Worm (Caenorhabditis elegans): ENCODE data around the gene F44E2.10.

F44E2.10 gene

ce11 chrIII:8801864-8802818, 28.8 kb downstream of the F44E2.10 start (continued):
- TF ChIP-seq mdt-29 (GFP tag; IDR thresholded peaks at IDR 0.05): no peak
- no peak for TF ChIP-seq F44E2.7 (GFP tag; IDR thresholded peaks at IDR 0.05)
- peak; percentile 43 to 100 for TF ChIP-seq unc-62 (GFP tag; optimal IDR thresholded peaks at IDR 0.05 in 1 of 2)
- peak; percentile 60 for TF ChIP-seq unc-62 (tag; optimal IDR thresholded peaks at IDR 0.05)
- peak; percentile 7 for TF ChIP-seq snpc-4 (tag; optimal IDR thresholded peaks at IDR 0.05)
- peak; percentile 47; the same call in 1 of the 2 replicates for TF ChIP-seq nhr-41 (GFP tag; IDR thresholded peaks at IDR 0.05)
- peak; percentile 80 for TF ChIP-seq mes-2 (tag; optimal IDR thresholded peaks at IDR 0.05; ENCODE audit: poor library complexity, severe bottlenecking)
- no peak for TF ChIP-seq F26F4.8 (GFP tag; conservative IDR thresholded peaks at IDR 0.05)
- TF ChIP-seq lir-3 (tag; optimal IDR thresholded peaks at IDR 0.05): peak; percentile 8
- TF ChIP-seq lin-38 (GFP tag; IDR thresholded peaks at IDR 0.05): peak; percentile 68
- no peak for TF ChIP-seq dmd-9 (GFP tag; IDR thresholded peaks at IDR 0.05)
- peak; percentile 94 for TF ChIP-seq jun-1 (tag; optimal IDR thresholded peaks at IDR 0.05)
- peak; percentile 79 to 96 for TF ChIP-seq daf-16 (GFP tag; optimal IDR thresholded peaks at IDR 0.05)
- peak; percentile 82 for TF ChIP-seq daf-16 (tag; optimal IDR thresholded peaks at IDR 0.05)
- peak; percentile 57 for TF ChIP-seq duxl-1 (tag; optimal IDR thresholded peaks at IDR 0.05; ENCODE audit: poor library complexity)
- 0 out of 2 replicates have a peak, but pooled peaks have one; percentile 58 for TF ChIP-seq daf-19 (GFP tag; conservative IDR thresholded peaks at IDR 0.05)
- peak; percentile 96 for TF ChIP-seq nhr-10 (tag; optimal IDR thresholded peaks at IDR 0.05)
- TF ChIP-seq nhr-28 (tag; optimal IDR thresholded peaks at IDR 0.05): peak; percentile 96
- TF ChIP-seq unc-130 (GFP tag; optimal IDR thresholded peaks at IDR 0.05): peak; percentile 27
- TF ChIP-seq madf-9 (GFP tag; conservative IDR thresholded peaks at IDR 0.05): no peak; the same call in 1 of the 2 replicates
- peak; percentile 81 for TF ChIP-seq attf-4 (tag; optimal IDR thresholded peaks at IDR 0.05)
- peak; percentile 90 for TF ChIP-seq fkh-10 (GFP tag; optimal IDR thresholded peaks at IDR 0.05)
- peak; percentile 98 for TF ChIP-seq nhr-6 (tag; optimal IDR thresholded peaks at IDR 0.05)
- peak; percentile 59; the same call in 1 of the 2 replicates for TF ChIP-seq zfp-3 (GFP tag; conservative IDR thresholded peaks at IDR 0.05)
- TF ChIP-seq F37D6.2 (tag; optimal IDR thresholded peaks at IDR 0.05): peak; percentile 82
- peak; percentile 100 for TF ChIP-seq hlh-11 (tag; optimal IDR thresholded peaks at IDR 0.05)
- no peak for TF ChIP-seq sdz-12 (GFP tag; optimal IDR thresholded peaks at IDR 0.05)
- no peak for TF ChIP-seq zip-2 (tag; optimal IDR thresholded peaks at IDR 0.05)
- TF ChIP-seq lin-15B (tag; optimal IDR thresholded peaks at IDR 0.05): no peak
- TF ChIP-seq dmd-8 (GFP tag; IDR thresholded peaks at IDR 0.05): no peak
- peak; percentile 92 for TF ChIP-seq egl-27 (tag; optimal IDR thresholded peaks at IDR 0.05)
- no peak for TF ChIP-seq vab-7 (GFP tag; IDR thresholded peaks at IDR 0.05)
- TF ChIP-seq ceh-32 (tag; optimal IDR thresholded peaks at IDR 0.05; ENCODE audit: poor library complexity): peak; percentile 55
- peak; percentile 59 for TF ChIP-seq ztf-7 (tag; optimal IDR thresholded peaks at IDR 0.05)
- peak; percentile 93 for TF ChIP-seq lin-13 (GFP tag; optimal IDR thresholded peaks at IDR 0.05)
- TF ChIP-seq Y75B8A.6 (GFP tag; IDR thresholded peaks at IDR 0.05): peak; percentile 17; the same call in 1 of the 2 replicates
- peak; percentile 42 for TF ChIP-seq ama-1 (optimal IDR thresholded peaks at IDR 0.05)
- TF ChIP-seq tag-97 (GFP tag; IDR thresholded peaks at IDR 0.05): no peak
- TF ChIP-seq zag-1 (tag; optimal IDR thresholded peaks at IDR 0.05): peak; percentile 64
- TF ChIP-seq nhr-102 (tag; optimal IDR thresholded peaks at IDR 0.05): peak; percentile 94
- peak; percentile 70 for TF ChIP-seq tra-1 (GFP tag; IDR thresholded peaks at IDR 0.05)
- no peak for TF ChIP-seq ces-1 (GFP tag; optimal IDR thresholded peaks at IDR 0.05)
- TF ChIP-seq ceh-62 (tag; optimal IDR thresholded peaks at IDR 0.05): no peak
- peak; percentile 98 for TF ChIP-seq dve-1 (tag; optimal IDR thresholded peaks at IDR 0.05; ENCODE audit: insufficient read depth)
- peak; percentile 69 for TF ChIP-seq F10B5.3 (tag; optimal IDR thresholded peaks at IDR 0.05)
- 0 out of 4 replicates have a peak, but pooled peaks of 1 of the 2 experiments have one; percentile 5 for TF ChIP-seq madf-5 (GFP tag; IDR thresholded peaks at IDR 0.05)
- peak; percentile 95 for TF ChIP-seq rbr-2 (tag; optimal IDR thresholded peaks at IDR 0.05)
- TF ChIP-seq zip-11 (GFP tag; IDR thresholded peaks at IDR 0.05): no peak
- TF ChIP-seq saeg-2 (GFP tag; IDR thresholded peaks at IDR 0.05): peak; percentile 82
